Worm (Caenorhabditis elegans): Measurements from ENCODE around the gene toe-1.

toe-1 gene

ce11 chrII:4409650-4410049 is 15.3 kb upstream of the toe-1 start:
- peak; percentile 90 for TF ChIP-seq nfya-1 (tag; optimal IDR thresholded peaks at IDR 0.05; ENCODE audit: insufficient read depth)
- TF ChIP-seq elt-1 (tag; optimal IDR thresholded peaks at IDR 0.05), result no peak
- no peak for TF ChIP-seq nhr-25 (tag; optimal IDR thresholded peaks at IDR 0.05)
- no peak for TF ChIP-seq egl-5 (tag; optimal IDR thresholded peaks at IDR 0.05)
- TF ChIP-seq fkh-10 (GFP tag; optimal IDR thresholded peaks at IDR 0.05), result no peak
- TF ChIP-seq unc-39 (tag; optimal IDR thresholded peaks at IDR 0.05), result no peak
- TF ChIP-seq nhr-11 (tag; optimal IDR thresholded peaks at IDR 0.05), result no peak
- no peak for TF ChIP-seq lin-39 (tag; optimal IDR thresholded peaks at IDR 0.05)

DNA sequence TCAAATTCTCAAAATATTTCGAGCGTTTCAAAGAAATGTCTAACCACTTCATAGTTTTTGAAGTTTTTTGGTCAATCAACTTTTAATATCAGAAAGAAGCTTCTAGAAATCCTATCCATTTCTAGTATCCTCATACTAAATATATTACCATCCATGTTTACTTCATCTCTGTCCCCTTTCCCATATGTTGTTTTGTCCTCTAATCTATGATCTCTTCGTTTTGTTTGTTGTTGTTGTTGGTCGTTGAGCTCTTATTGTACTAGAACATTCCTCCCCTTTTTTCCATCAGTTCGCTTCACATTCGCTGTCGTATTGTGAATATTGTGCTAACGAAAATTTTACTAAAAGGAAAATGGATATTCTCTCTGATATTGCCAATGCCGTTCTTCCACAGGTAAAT is 7.6 kb upstream of the toe-1 start, which contains the start of gene sod-5:
TSS of gene sod-5 (plus strand) at position 301 of the 400 bp plus-strand sequence.
- TF ChIP-seq nhr-11 (tag; optimal IDR thresholded peaks at IDR 0.05), result no peak
- no peak for TF ChIP-seq ceh-9 (tag; optimal IDR thresholded peaks at IDR 0.05)
- TF ChIP-seq tbx-2 (tag; optimal IDR thresholded peaks at IDR 0.05), result no peak
- no peak for TF ChIP-seq nhr-76 (tag; optimal IDR thresholded peaks at IDR 0.05)
- TF ChIP-seq elt-1 (tag; optimal IDR thresholded peaks at IDR 0.05), result no peak
- no peak for TF ChIP-seq unc-62 (GFP tag; optimal IDR thresholded peaks at IDR 0.05)
- TF ChIP-seq jun-1 (tag; optimal IDR thresholded peaks at IDR 0.05), result no peak
- no peak for TF ChIP-seq egl-5 (tag; optimal IDR thresholded peaks at IDR 0.05)
- no peak for TF ChIP-seq mml-1 (tag; optimal IDR thresholded peaks at IDR 0.05)
- no peak for TF ChIP-seq ceh-28 (tag; optimal IDR thresholded peaks at IDR 0.05)

- TF ChIP-seq nhr-67 (tag; optimal IDR thresholded peaks at IDR 0.05) (no peak), ceh-28 (tag; optimal IDR thresholded peaks at IDR 0.05) (peak; percentile 14)
Observed at ce11 chrII:4419956-4420355, 5.0 kb upstream of the toe-1 start, which contains the start of gene bpnt-1. TSS of gene bpnt-1 (plus strand) at chrII:4420256.

- TF ChIP-seq ama-1 (optimal IDR thresholded peaks at IDR 0.05) (no peak), nhr-67 (tag; optimal IDR thresholded peaks at IDR 0.05) (no peak), ceh-28 (tag; optimal IDR thresholded peaks at IDR 0.05) (no peak), zag-1 (tag; optimal IDR thresholded peaks at IDR 0.05) (no peak), aly-2 (tag; optimal IDR thresholded peaks at IDR 0.05) (no peak), lin-39 (tag; optimal IDR thresholded peaks at IDR 0.05) (no peak), nhr-43 (tag; optimal IDR thresholded peaks at IDR 0.05; ENCODE audit: poor library complexity, severe bottlenecking) (no peak), lsy-12 (tag; optimal IDR thresholded peaks at IDR 0.05) (no peak), snpc-4 (tag; optimal IDR thresholded peaks at IDR 0.05) (no peak), ceh-9 (tag; optimal IDR thresholded peaks at IDR 0.05) (no peak), nhr-11 (tag; optimal IDR thresholded peaks at IDR 0.05) (no peak), skn-1 (tag; optimal IDR thresholded peaks at IDR 0.05) (no peak), nfya-1 (tag; optimal IDR thresholded peaks at IDR 0.05; ENCODE audit: insufficient read depth) (no peak), nhr-12 (tag; optimal IDR thresholded peaks at IDR 0.05) (no peak), daf-12 (tag; optimal IDR thresholded peaks at IDR 0.05) (no peak)
Observed at ce11 chrII:4428121-4428520, 3.2 kb downstream of the toe-1 start.

DNA sequence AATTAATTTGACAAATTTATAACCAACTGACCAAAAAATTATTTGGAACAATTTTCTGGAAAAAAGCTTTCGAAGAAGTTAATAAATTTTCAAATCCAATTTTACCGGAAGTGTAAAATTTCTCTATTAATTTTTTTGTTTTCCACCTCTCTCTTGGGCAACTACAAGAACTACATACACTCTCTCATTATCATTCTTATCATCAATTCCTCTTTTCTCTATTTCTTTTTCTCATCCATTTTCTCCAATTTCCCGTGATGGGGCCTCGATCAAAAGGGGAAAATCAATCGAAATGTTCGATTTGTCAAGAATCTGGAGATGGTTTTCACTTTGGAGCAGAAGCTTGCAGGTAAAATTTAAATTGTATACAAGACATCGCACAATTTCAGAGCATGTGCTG is 8.2 kb downstream of the toe-1 start, which contains the start of gene nhr-109:
TSS of gene nhr-109 (plus strand) at position 222 of the 400 bp plus-strand sequence.
- no peak for TF ChIP-seq daf-12 (tag; optimal IDR thresholded peaks at IDR 0.05)
- peak; percentile 59 for TF ChIP-seq elt-2 (tag; optimal IDR thresholded peaks at IDR 0.05)
- no peak for TF ChIP-seq nhr-28 (tag; optimal IDR thresholded peaks at IDR 0.05)
- no peak for TF ChIP-seq nhr-77 (tag; optimal IDR thresholded peaks at IDR 0.05)
- peak; percentile 40 for TF ChIP-seq pqm-1 (tag; optimal IDR thresholded peaks at IDR 0.05)
- TF ChIP-seq ceh-82 (tag; optimal IDR thresholded peaks at IDR 0.05), result no peak
- no peak for TF ChIP-seq lin-39 (tag; optimal IDR thresholded peaks at IDR 0.05)
- no peak for TF ChIP-seq aly-2 (tag; optimal IDR thresholded peaks at IDR 0.05)
- no peak for TF ChIP-seq elt-3 (tag; optimal IDR thresholded peaks at IDR 0.05)

DNA sequence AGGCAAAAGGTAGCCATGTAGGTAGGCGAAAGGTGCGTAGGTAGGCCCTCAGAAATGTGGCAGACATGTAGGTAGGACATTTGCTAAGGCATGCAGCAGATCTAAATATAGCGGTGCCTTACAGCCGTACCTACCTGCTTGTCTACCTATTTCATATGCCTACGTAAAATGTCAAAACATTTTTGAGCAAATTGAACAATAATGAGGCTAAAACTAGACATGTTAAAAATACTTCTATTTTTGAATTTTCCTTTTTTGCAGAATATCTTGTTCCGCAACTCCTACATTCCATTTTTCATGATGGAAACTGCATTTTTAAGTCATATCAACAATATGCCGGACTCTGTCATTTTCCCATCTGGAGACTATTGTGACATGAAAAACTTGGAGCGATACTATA is 9.3 kb downstream of the toe-1 start:
- TF ChIP-seq tbx-2 (tag; optimal IDR thresholded peaks at IDR 0.05) (no peak), pha-4 (tag; optimal IDR thresholded peaks at IDR 0.05) (no peak), fkh-10 (GFP tag; optimal IDR thresholded peaks at IDR 0.05) (no peak), elt-3 (tag; optimal IDR thresholded peaks at IDR 0.05) (no peak), nhr-43 (tag; optimal IDR thresholded peaks at IDR 0.05; ENCODE audit: poor library complexity, severe bottlenecking) (no peak), ztf-4 (tag; optimal IDR thresholded peaks at IDR 0.05) (no peak), unc-62 (GFP tag; optimal IDR thresholded peaks at IDR 0.05) (no peak), elt-1 (tag; optimal IDR thresholded peaks at IDR 0.05) (no peak), aly-2 (tag; optimal IDR thresholded peaks at IDR 0.05) (no peak), zag-1 (tag; optimal IDR thresholded peaks at IDR 0.05) (no peak)

Data from whole organism, L3 larva.